Fruit fly (Drosophila melanogaster) whole organism, embryonic: ENCODE results near the gene HemK1.

Experiments used
- Aef1 ChIP-seq: fragments of 200-800 bp; sonication (Bioruptor generic); IDR thresholded peaks from 3 replicates; pipeline ENCODE4 v1.3.6; 2022; ENCODE audit warnings: missing biosample characterization, missing genetic modification characterization
- B-H2 ChIP-seq: fragments of 200-800 bp; sonication (Bioruptor generic); optimal IDR thresholded peaks from 2 replicates; lab custom pipeline; 2018; ENCODE audit warnings: missing biosample characterization, mild to moderate bottlenecking, missing genetic modification characterization
- BEAF-32 ChIP-seq: fragments of 200-800 bp; sonication (Bioruptor generic); optimal IDR thresholded peaks from 3 replicates; lab custom pipeline; 2017; ENCODE audit warnings: missing biosample characterization, missing genetic modification characterization, mild to moderate bottlenecking, moderate library complexity, missing genetic modification reagents
- Bgb ChIP-seq: fragments of 200-800 bp; sonication (Bioruptor generic); IDR thresholded peaks from 2 replicates; pipeline ENCODE4 v1.3.6; 2022; ENCODE audit warnings: missing biosample characterization, missing genetic modification characterization; ENCODE audit not compliant: partially characterized antibody
- CG10321 ChIP-seq: fragments of 200-800 bp; sonication (Bioruptor generic); IDR thresholded peaks from 2 replicates; pipeline ENCODE4 v1.3.6; 2022; ENCODE audit warnings: missing biosample characterization, missing genetic modification characterization
- CG10959 ChIP-seq: fragments of 200-800 bp; sonication (Bioruptor generic); IDR thresholded peaks from 2 replicates; pipeline ENCODE4 v1.3.6; 2022; ENCODE audit warnings: missing biosample characterization, missing genetic modification characterization
- CG12659 ChIP-seq: fragments of 200-800 bp; sonication (Bioruptor generic); optimal IDR thresholded peaks from 3 replicates; lab custom pipeline; 2017; ENCODE audit warnings: mild to moderate bottlenecking, missing biosample characterization, missing genetic modification reagents, missing genetic modification characterization
- CG12744 ChIP-seq: fragments of 200-800 bp; sonication (Bioruptor generic); optimal IDR thresholded peaks from 2 replicates; lab custom pipeline; 2016; ENCODE audit warnings: missing biosample characterization, missing genetic modification characterization
- CG13287 ChIP-seq: fragments of 200-800 bp; sonication (Bioruptor generic); IDR thresholded peaks from 2 replicates; pipeline ENCODE4 v1.3.6; 2022; ENCODE audit warnings: missing biosample characterization, missing genetic modification characterization; ENCODE audit not compliant: partially characterized antibody
- CG13296 ChIP-seq: fragments of 200-800 bp; sonication (Bioruptor generic); optimal IDR thresholded peaks from 3 replicates; lab custom pipeline; 2018; ENCODE audit warnings: missing biosample characterization, mild to moderate bottlenecking, missing genetic modification characterization
- CG16815 ChIP-seq: fragments of 200-800 bp; sonication (Bioruptor generic); optimal IDR thresholded peaks from 3 replicates; lab custom pipeline; 2017; ENCODE audit warnings: missing biosample characterization, mild to moderate bottlenecking, missing genetic modification characterization
- CG17328 ChIP-seq: fragments of 200-800 bp; sonication (Bioruptor generic); IDR thresholded peaks from 2 replicates; pipeline ENCODE4 v1.3.6; 2022; ENCODE audit warnings: missing biosample characterization, missing genetic modification characterization
- CG17359 ChIP-seq: fragments of 200-800 bp; sonication (Bioruptor generic); optimal IDR thresholded peaks from 3 replicates; lab custom pipeline; 2018; ENCODE audit warnings: missing biosample characterization, mild to moderate bottlenecking, missing genetic modification characterization, moderate library complexity
- CG17829 ChIP-seq: fragments of 200-800 bp; optimal IDR thresholded peaks from 2 replicates; lab custom pipeline; 2019; ENCODE audit warnings: missing biosample characterization, mild to moderate bottlenecking, missing genetic modification characterization, moderate library complexity
- CG18619 ChIP-seq: fragments of 200-800 bp; sonication (Bioruptor generic); optimal IDR thresholded peaks from 3 replicates; lab custom pipeline; 2017; ENCODE audit warnings: missing biosample characterization, mild to moderate bottlenecking, missing genetic modification characterization
- CG2875 ChIP-seq: fragments of 200-800 bp; sonication (Bioruptor generic); optimal IDR thresholded peaks from 2 replicates; lab custom pipeline; 2017; ENCODE audit warnings: missing biosample characterization, mild to moderate bottlenecking, missing genetic modification characterization, missing genetic modification reagents
- CG32772 ChIP-seq: fragments of 200-800 bp; sonication (Bioruptor generic); IDR thresholded peaks from 2 replicates; pipeline ENCODE4 v1.3.6; 2022; ENCODE audit warnings: missing biosample characterization, missing genetic modification characterization
- CG34224 ChIP-seq: fragments of 200-800 bp; sonication (Bioruptor generic); IDR thresholded peaks from 3 replicates; pipeline ENCODE4 v1.3.6; 2022; ENCODE audit warnings: missing biosample characterization, missing genetic modification characterization; ENCODE audit not compliant: partially characterized antibody
- CG3847 ChIP-seq: fragments of 200-800 bp; sonication (Bioruptor generic); IDR thresholded peaks from 2 replicates; pipeline ENCODE4 v1.3.6; 2022; ENCODE audit warnings: missing biosample characterization, missing genetic modification characterization
- CG7556 ChIP-seq: fragments of 200-800 bp; sonication (Bioruptor generic); optimal IDR thresholded peaks from 2 replicates; lab custom pipeline; 2017; ENCODE audit warnings: missing biosample characterization, mild to moderate bottlenecking, missing genetic modification characterization
- CG7786 ChIP-seq: fragments of 200-800 bp; sonication (Bioruptor generic); optimal IDR thresholded peaks from 2 replicates; lab custom pipeline; 2016; ENCODE audit warnings: missing biosample characterization, missing genetic modification characterization
- CG9609 ChIP-seq: fragments of 200-800 bp; sonication (Bioruptor generic); optimal IDR thresholded peaks from 3 replicates; lab custom pipeline; 2016; ENCODE audit warnings: missing biosample characterization, missing genetic modification characterization
- CG9797 ChIP-seq: fragments of 200-800 bp; sonication (Bioruptor generic); optimal IDR thresholded peaks from 3 replicates; lab custom pipeline; 2018; ENCODE audit warnings: missing biosample characterization, mild to moderate bottlenecking, missing genetic modification characterization
- Gsc ChIP-seq: fragments of 200-800 bp; sonication (Bioruptor generic); IDR thresholded peaks from 2 replicates; pipeline ENCODE4 v1.3.6; 2022; ENCODE audit warnings: missing biosample characterization, missing genetic modification characterization
- HmgZ ChIP-seq: fragments of 200-800 bp; sonication (Bioruptor generic); optimal IDR thresholded peaks from 2 replicates; lab custom pipeline; 2018; ENCODE audit warnings: missing biosample characterization, mild to moderate bottlenecking, missing genetic modification characterization
- Hmr ChIP-seq: fragments of 200-800 bp; sonication (Bioruptor generic); optimal IDR thresholded peaks from 3 replicates; lab custom pipeline; 2017; ENCODE audit warnings: mild to moderate bottlenecking, missing biosample characterization, missing genetic modification reagents, missing genetic modification characterization
- Hsf ChIP-seq: fragments of 200-800 bp; sonication (Bioruptor generic); optimal IDR thresholded peaks from 3 replicates; lab custom pipeline; 2016; ENCODE audit warnings: missing biosample characterization, missing genetic modification characterization
- MESR4 ChIP-seq: fragments of 200-800 bp; sonication (Bioruptor generic); optimal IDR thresholded peaks from 2 replicates; lab custom pipeline; 2018; ENCODE audit warnings: missing biosample characterization, mild to moderate bottlenecking, missing genetic modification characterization, moderate library complexity
- Max ChIP-seq: fragments of 200-800 bp; sonication (Bioruptor generic); optimal IDR thresholded peaks from 2 replicates; lab custom pipeline; 2016; ENCODE audit warnings: missing biosample characterization, mild to moderate bottlenecking, missing genetic modification characterization
- Meics ChIP-seq: fragments of 200-800 bp; sonication (Bioruptor generic); optimal IDR thresholded peaks from 2 replicates; lab custom pipeline; 2017; ENCODE audit warnings: missing biosample characterization, mild to moderate bottlenecking, missing genetic modification characterization
- Neu2 ChIP-seq: fragments of 200-800 bp; sonication (Bioruptor generic); optimal IDR thresholded peaks from 3 replicates; lab custom pipeline; 2016; ENCODE audit warnings: missing biosample characterization, missing genetic modification characterization, borderline replicate concordance
- Nf-YC ChIP-seq: fragments of 200-800 bp; optimal IDR thresholded peaks from 3 replicates; lab custom pipeline; 2019; ENCODE audit warnings: missing biosample characterization, mild to moderate bottlenecking, missing genetic modification characterization, moderate library complexity
- Poxn ChIP-seq: fragments of 200-800 bp; sonication (Bioruptor generic); IDR thresholded peaks from 2 replicates; pipeline ENCODE4 v1.3.6; 2022; ENCODE audit warnings: missing biosample characterization, missing genetic modification characterization
- Rx ChIP-seq: fragments of 200-800 bp; sonication (Bioruptor generic); IDR thresholded peaks from 2 replicates; pipeline ENCODE4 v1.3.6; 2022; ENCODE audit warnings: missing biosample characterization, missing genetic modification characterization
- bab2 ChIP-seq: fragments of 200-800 bp; sonication (Bioruptor generic); optimal IDR thresholded peaks from 2 replicates; lab custom pipeline; 2016; ENCODE audit warnings: missing biosample characterization, missing genetic modification characterization
- cwo ChIP-seq: fragments of 200-800 bp; sonication (Bioruptor generic); optimal IDR thresholded peaks from 3 replicates; lab custom pipeline; 2017; ENCODE audit warnings: missing biosample characterization, missing genetic modification characterization, mild to moderate bottlenecking, moderate library complexity, missing genetic modification reagents
- dimm ChIP-seq: fragments of 200-800 bp; sonication (Bioruptor generic); IDR thresholded peaks from 2 replicates; pipeline ENCODE4 v1.3.6; 2022; ENCODE audit warnings: missing biosample characterization, missing genetic modification characterization
- ems ChIP-seq: fragments of 200-800 bp; sonication (Bioruptor generic); optimal IDR thresholded peaks from 3 replicates; lab custom pipeline; 2016; ENCODE audit warnings: missing biosample characterization, missing genetic modification characterization
- esg ChIP-seq: fragments of 200-800 bp; sonication (Bioruptor generic); conservative IDR thresholded peaks from 2 replicates; pipeline ENCODE4 v1.3.6; 2022; ENCODE audit warnings: missing biosample characterization, missing genetic modification characterization
- fu2 ChIP-seq: fragments of 200-800 bp; sonication (Bioruptor generic); optimal IDR thresholded peaks from 2 replicates; lab custom pipeline; 2016; ENCODE audit warnings: missing biosample characterization, missing genetic modification characterization
- grn ChIP-seq: fragments of 200-800 bp; sonication (Bioruptor generic); optimal IDR thresholded peaks from 3 replicates; lab custom pipeline; 2017; ENCODE audit warnings: missing biosample characterization, missing genetic modification characterization
- hbn ChIP-seq: fragments of 200-800 bp; sonication (Bioruptor generic); IDR thresholded peaks from 2 replicates; pipeline ENCODE4 v1.3.6; 2022; ENCODE audit warnings: missing biosample characterization, missing genetic modification characterization; ENCODE audit not compliant: partially characterized antibody
- nerfin-2 ChIP-seq: fragments of 200-800 bp; sonication (Bioruptor generic); IDR thresholded peaks from 2 replicates; pipeline ENCODE4 v1.3.6; 2022; ENCODE audit warnings: missing biosample characterization, missing genetic modification characterization; ENCODE audit not compliant: partially characterized antibody
- pan ChIP-seq, 4 experiments: fragments of >200 bp in 3 of 4; fragments of 200-800 bp in 1 of 4; sonication (Bioruptor generic) in 1 of 4; optimal IDR thresholded peaks in 3 of 4; IDR thresholded peaks in 1 of 4; 2 replicates each; pipeline versions ENCODE4 v1.3.6 to Lab custom; 2017 to 2022; ENCODE audit warnings: missing biosample characterization in 2 of 4, missing genetic modification characterization in 2 of 4, mixed read lengths in 1 of 4
- sc ChIP-seq, 3 experiments: fragments of >200 bp in 2 of 3; fragments of 200-800 bp in 1 of 3; sonication (Bioruptor generic) in 1 of 3; optimal IDR thresholded peaks; 2 replicates in 2 of 3; 3 replicates in 1 of 3; lab custom pipeline; 2017; ENCODE audit warnings: mild to moderate bottlenecking in 1 of 3, missing biosample characterization in 1 of 3, missing genetic modification characterization in 1 of 3, missing genetic modification reagents in 1 of 3
- slou ChIP-seq: fragments of 200-800 bp; sonication (Bioruptor generic); optimal IDR thresholded peaks from 3 replicates; lab custom pipeline; 2016; ENCODE audit warnings: missing biosample characterization, missing genetic modification characterization
- sob ChIP-seq: fragments of 200-800 bp; sonication (Bioruptor generic); IDR thresholded peaks from 2 replicates; pipeline ENCODE4 v1.3.6; 2022; ENCODE audit warnings: missing biosample characterization, missing genetic modification characterization
- tx ChIP-seq: fragments of 200-800 bp; sonication (Bioruptor generic); optimal IDR thresholded peaks from 2 replicates; lab custom pipeline; 2016; ENCODE audit warnings: missing biosample characterization, missing genetic modification characterization
- z ChIP-seq: fragments of 200-800 bp; sonication (Bioruptor generic); IDR thresholded peaks from 3 replicates; pipeline ENCODE4 v1.3.6; 2022; ENCODE audit warnings: missing biosample characterization, missing genetic modification characterization

The HemK1 gene

DNA sequence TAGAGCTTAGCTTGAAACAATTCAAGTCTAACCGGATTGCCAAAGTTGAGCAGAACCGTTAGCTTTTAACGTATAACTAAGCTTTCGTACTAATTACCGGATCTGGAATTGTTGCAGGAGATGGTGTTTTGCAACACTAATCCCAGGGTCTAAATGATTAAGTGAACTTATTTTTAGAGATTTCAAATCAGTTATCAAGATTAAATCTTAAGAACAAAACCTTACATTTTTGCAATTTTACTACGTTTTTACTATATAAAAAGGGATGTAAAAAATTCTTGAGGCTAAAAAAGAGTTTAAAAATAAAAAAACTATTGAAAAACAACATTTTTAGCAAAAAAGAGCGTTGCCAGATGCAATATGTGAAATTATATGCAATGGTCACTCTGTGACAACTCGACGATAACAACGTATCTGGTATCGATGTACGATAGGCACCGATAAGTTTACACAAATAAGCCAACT, 21.2 kb upstream of the HemK1 start, which contains the start of the genes KFase and epsilonCOP (continued):
- TF ChIP-seq Hmr (peak; percentile 81), B-H2 (GFP tag; lab: Kevin White, UChicago) (peak; percentile 39), ems (no peak), CG13287 (GFP tag; lab: Robert Waterston, UW) (peak; percentile 91), CG9609 (GFP tag; lab: Kevin White, UChicago) (no peak), MESR4 (GFP tag; lab: Kevin White, UChicago) (no peak), dimm (GFP tag; lab: Robert Waterston, UW) (no peak), CG3847 (GFP tag; lab: Robert Waterston, UW) (peak; percentile 75; the same call in 1 of the 2 replicates), cwo (GFP tag; lab: Kevin White, UChicago) (no peak), CG17328 (GFP tag; lab: Robert Waterston, UW) (peak; percentile 26; the same call in 1 of the 2 replicates), tx (GFP tag; lab: Kevin White, UChicago) (peak; percentile 50), CG10321 (GFP tag; lab: Robert Waterston, UW) (no peak), Neu2 (GFP tag; lab: Kevin White, UChicago) (no peak), grn (GFP tag; lab: Kevin White, UChicago) (peak; percentile 75), Gsc (no peak), Rx (GFP tag; lab: Robert Waterston, UW) (no peak), Nf-YC (tag; lab: Kevin White, UChicago) (peak; percentile 66), CG13296 (peak; percentile 40), slou (GFP tag; lab: Kevin White, UChicago) (peak; percentile 39), CG16815 (GFP tag; lab: Kevin White, UChicago) (no peak), esg (GFP tag; lab: Robert Waterston, UW) (no peak), CG7786 (peak; percentile 47), CG12744 (GFP tag; lab: Kevin White, UChicago) (peak; percentile 50), sc (optimal IDR thresholded peaks at IDR 0.05; lab: Kevin White, UChicago) (no peak), sc (GFP tag; optimal IDR thresholded peaks at IDR 0.05; lab: Kevin White, UChicago) (peak; percentile 15), pan (optimal IDR thresholded peaks at IDR 0.05; lab: Kevin White, UChicago) (no peak), pan (GFP tag; optimal IDR thresholded peaks at IDR 0.05 in 1 of 2, IDR thresholded peaks at IDR 0.05 in 1 of 2) (no peak), nerfin-2 (GFP tag; lab: Robert Waterston, UW) (peak; percentile 63), CG34224 (GFP tag; lab: Robert Waterston, UW) (peak; percentile 83), CG12659 (GFP tag; lab: Kevin White, UChicago) (peak; percentile 89), BEAF-32 (GFP tag; lab: Kevin White, UChicago) (peak; percentile 65), HmgZ (tag; lab: Kevin White, UChicago) (peak; percentile 45), Bgb (GFP tag; lab: Robert Waterston, UW) (peak; percentile 78), CG9797 (GFP tag; lab: Kevin White, UChicago) (peak; percentile 81), Meics (GFP tag; lab: Kevin White, UChicago) (peak; percentile 69), CG17829 (peak; percentile 74), CG7556 (peak; percentile 55), fu2 (peak; percentile 38), Poxn (GFP tag; lab: Robert Waterston, UW) (no peak), sob (GFP tag; lab: Robert Waterston, UW) (peak; percentile 74), hbn (peak; percentile 70), Hsf (peak; percentile 71), Max (GFP tag; lab: Kevin White, UChicago) (no peak), z (GFP tag; lab: Robert Waterston, UW) (no peak), CG18619 (GFP tag; lab: Kevin White, UChicago) (no peak), CG10959 (GFP tag; lab: Robert Waterston, UW) (no peak), Aef1 (GFP tag; lab: Robert Waterston, UW) (0 out of 3 replicates have a peak, but pooled peaks have one; percentile 12), bab2 (GFP tag; lab: Kevin White, UChicago) (peak; percentile 59), CG32772 (GFP tag; lab: Robert Waterston, UW) (no peak), CG17359 (tag; lab: Kevin White, UChicago) (peak; percentile 43), CG2875 (no peak)
